Worm (Caenorhabditis elegans) whole organism, L3 larva: ENCODE results near the gene kqt-1.
A peak's percentile ranks its signal among the peaks of the same experiment; 100 is the strongest.

Experiments
- R02D3.7 ChIP-seq: fragments of 150-350 bp; optimal IDR thresholded peaks from 2 replicates; lab custom pipeline; 2014; ENCODE audit warnings: missing biosample characterization, missing genetic modification characterization
- aly-2 ChIP-seq: fragments of 150-350 bp; optimal IDR thresholded peaks from 2 replicates; lab custom pipeline; 2014; ENCODE audit warnings: missing biosample characterization, missing genetic modification characterization
- ama-1 ChIP-seq: fragments of 150-350 bp; optimal IDR thresholded peaks from 2 replicates; lab custom pipeline; 2018
- ceh-16 ChIP-seq: sonication (generic microtip); optimal IDR thresholded peaks from 2 replicates; lab custom pipeline; 2017; ENCODE audit warnings: missing biosample characterization, missing genetic modification characterization
- ceh-28 ChIP-seq: fragments of 150-350 bp; optimal IDR thresholded peaks from 2 replicates; lab custom pipeline; 2014; ENCODE audit warnings: missing biosample characterization, missing genetic modification reagents, missing genetic modification characterization
- ceh-82 ChIP-seq: fragments of 150-350 bp; optimal IDR thresholded peaks from 2 replicates; lab custom pipeline; 2014; ENCODE audit warnings: missing biosample characterization, missing genetic modification characterization
- daf-12 ChIP-seq: fragments of 150-350 bp; optimal IDR thresholded peaks from 2 replicates; lab custom pipeline; 2014; ENCODE audit warnings: missing biosample characterization, missing genetic modification reagents, missing genetic modification characterization
- egl-27 ChIP-seq: sonication (generic microtip); optimal IDR thresholded peaks from 4 replicates; lab custom pipeline; 2017; ENCODE audit warnings: missing biosample characterization, missing genetic modification reagents, missing genetic modification characterization
- egl-5 ChIP-seq: fragments of 150-350 bp; optimal IDR thresholded peaks from 2 replicates; lab custom pipeline; 2017; ENCODE audit warnings: missing biosample characterization, missing genetic modification reagents, missing genetic modification characterization, inconsistent platforms
- elt-1 ChIP-seq: fragments of 150-350 bp; optimal IDR thresholded peaks from 2 replicates; lab custom pipeline; 2014; ENCODE audit warnings: missing biosample characterization, missing genetic modification characterization
- elt-2 ChIP-seq: sonication (generic microtip); optimal IDR thresholded peaks from 2 replicates; lab custom pipeline; 2016; ENCODE audit warnings: missing genetic modification reagents, mild to moderate bottlenecking, missing genetic modification characterization, missing compliant biosample characterization
- elt-3 ChIP-seq, 3 experiments: fragments of 150-350 bp in 1 of 3; sonication (generic microtip) in 2 of 3; optimal IDR thresholded peaks; 2 replicates in 2 of 3; 4 replicates in 1 of 3; lab custom pipeline; 2014 to 2017; ENCODE audit warnings: missing biosample characterization in 3 of 3, missing genetic modification characterization in 3 of 3
- eor-1 ChIP-seq, 2 experiments: fragments of 150-350 bp; optimal IDR thresholded peaks; 2 replicates each; lab custom pipeline; 2014 to 2018; ENCODE audit warnings: missing biosample characterization in 2 of 2, missing genetic modification characterization in 2 of 2
- fkh-2 ChIP-seq: fragments of 150-350 bp; optimal IDR thresholded peaks from 2 replicates; lab custom pipeline; 2014; ENCODE audit warnings: missing biosample characterization, missing genetic modification reagents, missing genetic modification characterization
- hmg-11 ChIP-seq: sonication (generic microtip); optimal IDR thresholded peaks from 2 replicates; lab custom pipeline; 2016; ENCODE audit warnings: missing genetic modification characterization, missing compliant biosample characterization
- jun-1 ChIP-seq: fragments of 150-350 bp; optimal IDR thresholded peaks from 2 replicates; lab custom pipeline; 2014; ENCODE audit warnings: missing biosample characterization, missing genetic modification reagents, missing genetic modification characterization
- lin-15B ChIP-seq: fragments of 150-350 bp; optimal IDR thresholded peaks from 2 replicates; lab custom pipeline; 2014; ENCODE audit warnings: missing biosample characterization, missing genetic modification characterization
- lin-39 ChIP-seq: fragments of 150-350 bp; optimal IDR thresholded peaks from 2 replicates; lab custom pipeline; 2018; ENCODE audit warnings: missing biosample characterization, missing genetic modification reagents, missing genetic modification characterization
- lsy-12 ChIP-seq: sonication (generic microtip); optimal IDR thresholded peaks from 2 replicates; lab custom pipeline; 2016; ENCODE audit warnings: mild to moderate bottlenecking, missing genetic modification characterization, missing compliant biosample characterization
- mdl-1 ChIP-seq: fragments of 150-350 bp; optimal IDR thresholded peaks from 2 replicates; lab custom pipeline; 2014; ENCODE audit warnings: missing biosample characterization, missing genetic modification characterization
- mml-1 ChIP-seq: fragments of 150-350 bp; sonication (generic microtip); optimal IDR thresholded peaks from 3 replicates; lab custom pipeline; 2014; ENCODE audit warnings: missing biosample characterization, missing genetic modification characterization
- nfya-1 ChIP-seq: sonication (generic microtip); optimal IDR thresholded peaks from 2 replicates; lab custom pipeline; 2017; ENCODE audit warnings: missing genetic modification characterization, mild to moderate bottlenecking, missing compliant biosample characterization, antibody characterized with exemption, moderate library complexity; ENCODE audit not compliant: insufficient read depth
- nhr-11 ChIP-seq: fragments of 150-350 bp; optimal IDR thresholded peaks from 2 replicates; lab custom pipeline; 2014; ENCODE audit warnings: missing biosample characterization, missing genetic modification characterization
- nhr-12 ChIP-seq: fragments of 150-350 bp; optimal IDR thresholded peaks from 2 replicates; lab custom pipeline; 2014; ENCODE audit warnings: missing biosample characterization, missing genetic modification characterization
- nhr-23 ChIP-seq: fragments of 150-350 bp; optimal IDR thresholded peaks from 2 replicates; lab custom pipeline; 2014; ENCODE audit warnings: missing biosample characterization, missing genetic modification reagents, missing genetic modification characterization
- nhr-237 ChIP-seq: fragments of 150-350 bp; optimal IDR thresholded peaks from 2 replicates; lab custom pipeline; 2014; ENCODE audit warnings: missing biosample characterization, missing genetic modification characterization
- nhr-25 ChIP-seq: sonication (generic microtip); optimal IDR thresholded peaks from 2 replicates; lab custom pipeline; 2017; ENCODE audit warnings: missing biosample characterization, missing genetic modification characterization
- nhr-28 ChIP-seq: fragments of 150-350 bp; optimal IDR thresholded peaks from 2 replicates; lab custom pipeline; 2014; ENCODE audit warnings: missing biosample characterization, missing genetic modification characterization
- nhr-43 ChIP-seq: sonication (generic microtip); optimal IDR thresholded peaks from 2 replicates; lab custom pipeline; 2016; ENCODE audit warnings: mild to moderate bottlenecking, missing genetic modification characterization, missing compliant biosample characterization; ENCODE audit not compliant: poor library complexity, severe bottlenecking
- nhr-67 ChIP-seq: fragments of 150-350 bp; optimal IDR thresholded peaks from 2 replicates; lab custom pipeline; 2014; ENCODE audit warnings: missing biosample characterization, missing genetic modification characterization
- nhr-77 ChIP-seq: fragments of 150-350 bp; optimal IDR thresholded peaks from 2 replicates; lab custom pipeline; 2014; ENCODE audit warnings: missing biosample characterization, missing genetic modification characterization
- skn-1 ChIP-seq: fragments of 150-350 bp; optimal IDR thresholded peaks from 2 replicates; lab custom pipeline; 2014; ENCODE audit warnings: missing biosample characterization, missing genetic modification characterization
- snpc-4 ChIP-seq: fragments of 150-350 bp; optimal IDR thresholded peaks from 2 replicates; lab custom pipeline; 2014; ENCODE audit warnings: missing biosample characterization, missing genetic modification characterization
- tbx-2 ChIP-seq: sonication (generic microtip); optimal IDR thresholded peaks from 2 replicates; lab custom pipeline; 2016; ENCODE audit warnings: mild to moderate bottlenecking, missing genetic modification characterization, missing compliant biosample characterization
- unc-39 ChIP-seq: sonication (generic microtip); optimal IDR thresholded peaks from 4 replicates; lab custom pipeline; 2017; ENCODE audit warnings: missing biosample characterization, missing genetic modification characterization
- unc-62 ChIP-seq: fragments of 150-350 bp; sonication (generic microtip); optimal IDR thresholded peaks from 4 replicates; lab custom pipeline; 2014; ENCODE audit warnings: missing biosample characterization, missing genetic modification reagents, missing genetic modification characterization
- zag-1 ChIP-seq: fragments of 150-350 bp; optimal IDR thresholded peaks from 2 replicates; lab custom pipeline; 2014; ENCODE audit warnings: missing biosample characterization, missing genetic modification characterization
- ztf-11 ChIP-seq: fragments of 150-350 bp; optimal IDR thresholded peaks from 2 replicates; lab custom pipeline; 2014; ENCODE audit warnings: missing biosample characterization, missing genetic modification characterization
- ztf-4 ChIP-seq: fragments of 150-350 bp; optimal IDR thresholded peaks from 2 replicates; lab custom pipeline; 2014; ENCODE audit warnings: missing biosample characterization, missing genetic modification characterization

The kqt-1 gene

ce11 chrX:6609251-6609650, 9.6 kb upstream of the kqt-1 start:
- TF ChIP-seq nhr-23 (tag; lab: Kevin White, UChicago) (no peak), ceh-28 (tag; lab: Kevin White, UChicago) (peak; percentile 3)

- no peak for TF ChIP-seq unc-62 (GFP tag; lab: Kevin White, UChicago)
- no peak for TF ChIP-seq unc-39 (tag; lab: Kevin White, UChicago)
- TF ChIP-seq nhr-237 (tag; lab: Kevin White, UChicago): no peak
- TF ChIP-seq nhr-43 (tag; lab: Kevin White, UChicago): no peak
- no peak for TF ChIP-seq jun-1
These were observed 9.1 kb upstream of the kqt-1 start, which contains the start of gene C25B8.8 for ce11 chrX:6609717-6610116. Gene C25B8.8 (plus strand): TSS chrX:6610017.

ce11 chrX:6613537-6613936, 5.3 kb upstream of the kqt-1 start:
- TF ChIP-seq lsy-12 (tag; lab: Kevin White, UChicago) (no peak), ceh-82 (tag; lab: Kevin White, UChicago) (no peak), lin-39 (tag; lab: Kevin White, UChicago) (peak; percentile 19)

- TF ChIP-seq nhr-67 (tag; lab: Kevin White, UChicago) (no peak), mdl-1 (tag; lab: Kevin White, UChicago) (no peak), eor-1 (tag; optimal IDR thresholded peaks at IDR 0.05; lab: Kevin White, UChicago) (no peak), aly-2 (tag; lab: Kevin White, UChicago) (no peak), ceh-16 (tag; lab: Kevin White, UChicago) (no peak), zag-1 (no peak)
These were observed 1.2 kb upstream of the kqt-1 start for ce11 chrX:6617622-6618021.

- TF ChIP-seq mml-1 (tag; lab: Kevin White, UChicago): no peak
- no peak for TF ChIP-seq ztf-4 (tag; lab: Kevin White, UChicago)
- TF ChIP-seq R02D3.7 (tag; lab: Kevin White, UChicago): no peak
- TF ChIP-seq ama-1 (lab: Kevin White, UChicago): no peak
- TF ChIP-seq daf-12: no peak
- no peak for TF ChIP-seq snpc-4 (tag; lab: Kevin White, UChicago)
- TF ChIP-seq nfya-1 (tag; lab: Kevin White, UChicago): no peak
- TF ChIP-seq, all 47 proteins: peak for 0
These were observed 3.9 kb downstream of the kqt-1 start, which contains the start of gene clec-266 for ce11 chrX:6622552-6623236. Gene clec-266 (minus strand): TSS chrX:6622915.

- no peak for TF ChIP-seq ama-1 (lab: Kevin White, UChicago)
- no peak for TF ChIP-seq lsy-12 (tag; lab: Kevin White, UChicago)
- no peak for TF ChIP-seq fkh-2 (tag; lab: Kevin White, UChicago)
- TF ChIP-seq lin-15B: no peak
- no peak for TF ChIP-seq snpc-4 (tag; lab: Kevin White, UChicago)
- TF ChIP-seq elt-1 (tag; lab: Kevin White, UChicago): no peak
These were observed 6.5 kb downstream of the kqt-1 start for ce11 chrX:6625275-6625674.

- TF ChIP-seq elt-2 (tag; lab: Kevin White, UChicago) (no peak), zag-1 (no peak), nhr-77 (no peak), fkh-2 (tag; lab: Kevin White, UChicago) (no peak)
These were observed 11.8 kb downstream of the kqt-1 start for ce11 chrX:6630645-6631044.

ce11 chrX:6631437-6631836, 12.6 kb downstream of the kqt-1 start, which contains the start of gene aexr-2:
Gene aexr-2 (minus strand): TSS chrX:6631537.
- no peak for TF ChIP-seq tbx-2 (tag; lab: Kevin White, UChicago)
- TF ChIP-seq skn-1 (tag; lab: Kevin White, UChicago): no peak
- no peak for TF ChIP-seq nhr-77
- TF ChIP-seq ceh-82 (tag; lab: Kevin White, UChicago): no peak
- TF ChIP-seq egl-27 (tag; lab: Kevin White, UChicago): no peak
- TF ChIP-seq nhr-28: no peak
- no peak for TF ChIP-seq nhr-11 (tag; lab: Kevin White, UChicago)
- no peak for TF ChIP-seq hmg-11 (tag; lab: Kevin White, UChicago)
- TF ChIP-seq nfya-1 (tag; lab: Kevin White, UChicago): no peak
- no peak for TF ChIP-seq elt-3 (tag; optimal IDR thresholded peaks at IDR 0.05; lab: Kevin White, UChicago)
- no peak for TF ChIP-seq nhr-12 (tag; lab: Kevin White, UChicago)
- no peak for TF ChIP-seq ztf-4 (tag; lab: Kevin White, UChicago)
- TF ChIP-seq ztf-11 (tag; lab: Kevin White, UChicago): no peak
- TF ChIP-seq egl-5 (tag; lab: Kevin White, UChicago): no peak
- no peak for TF ChIP-seq nhr-67 (tag; lab: Kevin White, UChicago)
- TF ChIP-seq mdl-1 (tag; lab: Kevin White, UChicago): no peak
- no peak for TF ChIP-seq nhr-25 (tag; lab: Kevin White, UChicago)
- TF ChIP-seq daf-12: no peak
- no peak for TF ChIP-seq elt-1 (tag; lab: Kevin White, UChicago)
- TF ChIP-seq, all 47 proteins: peak for 0
